Worm (Caenorhabditis elegans): Measurements from ENCODE around the gene srsx-25.

DNA sequence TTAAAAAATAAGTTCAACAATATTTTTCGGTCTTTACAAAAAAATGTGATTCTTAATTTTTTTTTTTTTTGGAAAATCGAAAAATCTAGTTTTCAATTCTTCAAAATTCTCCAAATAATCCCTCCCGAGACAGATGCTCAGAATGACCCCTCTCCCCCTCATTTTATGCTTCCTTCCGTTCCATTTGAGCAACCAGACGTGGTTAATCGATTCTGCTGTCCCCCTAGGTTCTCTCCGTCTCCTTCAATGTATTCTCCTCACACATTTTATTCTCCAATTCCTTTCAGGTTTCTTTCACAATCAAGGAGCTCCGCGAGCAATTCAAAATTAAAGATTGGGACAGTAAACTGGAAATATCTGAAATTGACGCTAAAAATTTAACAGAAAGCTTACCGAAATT lies 9.9 kb downstream of the srsx-25 start:
- TF ChIP-seq mbf-1 (tag; optimal IDR thresholded peaks at IDR 0.05), result no peak
- TF ChIP-seq aly-2 (tag; optimal IDR thresholded peaks at IDR 0.05), result no peak
- no peak for TF ChIP-seq nhr-25 (tag; optimal IDR thresholded peaks at IDR 0.05)
- TF ChIP-seq R02D3.7 (tag; optimal IDR thresholded peaks at IDR 0.05), result no peak
- no peak for TF ChIP-seq ama-1 (optimal IDR thresholded peaks at IDR 0.05)
- TF ChIP-seq skn-1 (tag; optimal IDR thresholded peaks at IDR 0.05), result no peak
- no peak for TF ChIP-seq C34F6.9 (tag; optimal IDR thresholded peaks at IDR 0.05)
- TF ChIP-seq elt-1 (tag; optimal IDR thresholded peaks at IDR 0.05), result no peak
- no peak for TF ChIP-seq lin-39 (tag; optimal IDR thresholded peaks at IDR 0.05)
- TF ChIP-seq nhr-237 (tag; optimal IDR thresholded peaks at IDR 0.05), result no peak
- no peak for TF ChIP-seq unc-62 (GFP tag; optimal IDR thresholded peaks at IDR 0.05)
- no peak for TF ChIP-seq zag-1 (tag; optimal IDR thresholded peaks at IDR 0.05)
- TF ChIP-seq F13H6.1 (tag; optimal IDR thresholded peaks at IDR 0.05), result no peak
- no peak for TF ChIP-seq ceh-82 (tag; optimal IDR thresholded peaks at IDR 0.05)

Data from whole organism, L2 larva.